Fruit fly (Drosophila melanogaster) whole organism, embryonic: ENCODE results near the gene CG17666.

Experiments
- Ada2b ChIP-seq: fragments of 200-800 bp; sonication (Bioruptor generic); IDR thresholded peaks from 2 replicates; pipeline ENCODE4 v1.3.6; 2022; ENCODE audit warnings: missing biosample characterization, missing genetic modification characterization
- B-H2 ChIP-seq: fragments of 200-800 bp; sonication (Bioruptor generic); optimal IDR thresholded peaks from 2 replicates; lab custom pipeline; 2018; ENCODE audit warnings: missing biosample characterization, mild to moderate bottlenecking, missing genetic modification characterization
- CG10321 ChIP-seq: fragments of 200-800 bp; sonication (Bioruptor generic); IDR thresholded peaks from 2 replicates; pipeline ENCODE4 v1.3.6; 2022; ENCODE audit warnings: missing biosample characterization, missing genetic modification characterization
- CG10462 ChIP-seq: fragments of 200-800 bp; sonication (Bioruptor generic); optimal IDR thresholded peaks from 2 replicates; lab custom pipeline; 2016; ENCODE audit warnings: missing biosample characterization, missing genetic modification characterization
- CG10543 ChIP-seq: fragments of 200-800 bp; sonication (Bioruptor generic); optimal IDR thresholded peaks from 3 replicates; lab custom pipeline; 2017; ENCODE audit warnings: missing biosample characterization, mild to moderate bottlenecking, missing genetic modification characterization, moderate library complexity
- CG13296 ChIP-seq: fragments of 200-800 bp; sonication (Bioruptor generic); optimal IDR thresholded peaks from 3 replicates; lab custom pipeline; 2018; ENCODE audit warnings: missing biosample characterization, mild to moderate bottlenecking, missing genetic modification characterization
- CG13894 ChIP-seq: fragments of 200-800 bp; sonication (Bioruptor generic); optimal IDR thresholded peaks from 3 replicates; lab custom pipeline; 2018; ENCODE audit warnings: missing biosample characterization, mild to moderate bottlenecking, missing genetic modification characterization, moderate library complexity
- CG14667 ChIP-seq: fragments of 200-800 bp; sonication (Bioruptor generic); IDR thresholded peaks from 2 replicates; pipeline ENCODE4 v1.3.6; 2022; ENCODE audit warnings: missing biosample characterization, missing genetic modification characterization
- CG17568 ChIP-seq: fragments of 200-800 bp; sonication (Bioruptor generic); optimal IDR thresholded peaks from 2 replicates; lab custom pipeline; 2018; ENCODE audit warnings: missing biosample characterization, mild to moderate bottlenecking, missing genetic modification characterization, moderate library complexity
- CG18599 ChIP-seq: fragments of 200-800 bp; sonication (Bioruptor generic); optimal IDR thresholded peaks from 3 replicates; lab custom pipeline; 2017; ENCODE audit warnings: missing biosample characterization, missing genetic modification characterization, mild to moderate bottlenecking, moderate library complexity, missing genetic modification reagents
- CG2678 ChIP-seq: fragments of 200-800 bp; sonication (Bioruptor generic); optimal IDR thresholded peaks from 3 replicates; lab custom pipeline; 2019; ENCODE audit warnings: missing biosample characterization, mild to moderate bottlenecking, missing genetic modification characterization, moderate library complexity
- CG3065 ChIP-seq: fragments of 200-800 bp; sonication (Bioruptor generic); optimal IDR thresholded peaks from 2 replicates; lab custom pipeline; 2016; ENCODE audit warnings: missing biosample characterization, missing genetic modification characterization
- CG33213 ChIP-seq: fragments of 200-800 bp; sonication (Bioruptor generic); optimal IDR thresholded peaks from 3 replicates; lab custom pipeline; 2016; ENCODE audit warnings: missing biosample characterization, missing genetic modification characterization
- CG3407 ChIP-seq: fragments of 200-800 bp; sonication (Bioruptor generic); optimal IDR thresholded peaks from 2 replicates; lab custom pipeline; 2018; ENCODE audit warnings: missing biosample characterization, mild to moderate bottlenecking, missing genetic modification characterization
- CG3838 ChIP-seq: fragments of 200-800 bp; sonication (Bioruptor generic); optimal IDR thresholded peaks from 3 replicates; lab custom pipeline; 2016; ENCODE audit warnings: missing biosample characterization, missing genetic modification characterization
- CG4360 ChIP-seq: fragments of 200-800 bp; sonication (Bioruptor generic); IDR thresholded peaks from 2 replicates; pipeline ENCODE4 v1.3.6; 2022; ENCODE audit warnings: missing biosample characterization, missing genetic modification characterization
- CG4820 ChIP-seq: fragments of 200-800 bp; sonication (Bioruptor generic); optimal IDR thresholded peaks from 3 replicates; lab custom pipeline; 2016; ENCODE audit warnings: missing biosample characterization, missing genetic modification characterization
- CG7987 ChIP-seq: fragments of 200-800 bp; sonication (Bioruptor generic); optimal IDR thresholded peaks from 2 replicates; lab custom pipeline; 2018; ENCODE audit warnings: missing biosample characterization, mild to moderate bottlenecking, missing genetic modification characterization, moderate library complexity
- CG8290 ChIP-seq, 3 experiments: fragments of 200-800 bp; sonication (Bioruptor generic); optimal IDR thresholded peaks; 2 replicates each; lab custom pipeline; 2016 to 2019; ENCODE audit warnings: missing biosample characterization in 3 of 3, missing genetic modification characterization in 3 of 3, mild to moderate bottlenecking in 2 of 3, moderate library complexity in 1 of 3
- CG8765 ChIP-seq: fragments of 200-800 bp; sonication (Bioruptor generic); IDR thresholded peaks from 2 replicates; pipeline ENCODE4 v1.3.6; 2022; ENCODE audit warnings: missing biosample characterization, missing genetic modification characterization
- CG9609 ChIP-seq: fragments of 200-800 bp; sonication (Bioruptor generic); optimal IDR thresholded peaks from 3 replicates; lab custom pipeline; 2016; ENCODE audit warnings: missing biosample characterization, missing genetic modification characterization
- CG9876 ChIP-seq: fragments of 200-800 bp; sonication (Bioruptor generic); optimal IDR thresholded peaks from 2 replicates; lab custom pipeline; 2016; ENCODE audit warnings: missing biosample characterization, missing genetic modification characterization
- Drgx ChIP-seq: fragments of 200-800 bp; sonication (Bioruptor generic); IDR thresholded peaks from 2 replicates; pipeline ENCODE4 v1.3.6; 2022; ENCODE audit warnings: missing biosample characterization, missing genetic modification characterization
- H2.0 ChIP-seq: fragments of 200-800 bp; sonication (Bioruptor generic); IDR thresholded peaks from 2 replicates; pipeline ENCODE4 v1.3.6; 2022; ENCODE audit warnings: missing biosample characterization, missing genetic modification characterization
- HLH3B ChIP-seq: fragments of 200-800 bp; sonication (Bioruptor generic); IDR thresholded peaks from 2 replicates; pipeline ENCODE4 v1.3.6; 2022; ENCODE audit warnings: missing biosample characterization, missing genetic modification characterization
- Hmr ChIP-seq: fragments of 200-800 bp; sonication (Bioruptor generic); optimal IDR thresholded peaks from 3 replicates; lab custom pipeline; 2017; ENCODE audit warnings: mild to moderate bottlenecking, missing biosample characterization, missing genetic modification reagents, missing genetic modification characterization
- Meics ChIP-seq: fragments of 200-800 bp; sonication (Bioruptor generic); optimal IDR thresholded peaks from 2 replicates; lab custom pipeline; 2017; ENCODE audit warnings: missing biosample characterization, mild to moderate bottlenecking, missing genetic modification characterization
- Pdp1 ChIP-seq, 2 experiments: fragments of 200-800 bp; sonication (Bioruptor generic); optimal IDR thresholded peaks; 3 replicates each; lab custom pipeline; 2016; ENCODE audit warnings: missing biosample characterization in 2 of 2, missing genetic modification characterization in 2 of 2, mild to moderate bottlenecking in 1 of 2, moderate library complexity in 1 of 2
- Sry-β ChIP-seq: fragments of 200-800 bp; sonication (Bioruptor generic); optimal IDR thresholded peaks from 2 replicates; lab custom pipeline; 2018; ENCODE audit warnings: missing biosample characterization, mild to moderate bottlenecking, missing genetic modification characterization, moderate library complexity
- Taf1 ChIP-seq: fragments of 200-800 bp; sonication (Bioruptor generic); IDR thresholded peaks from 2 replicates; pipeline ENCODE4 v1.3.6; 2022; ENCODE audit warnings: missing biosample characterization, missing genetic modification characterization
- bcd ChIP-seq: fragments of 200-800 bp; sonication (Bioruptor generic); optimal IDR thresholded peaks from 2 replicates; lab custom pipeline; 2017; ENCODE audit warnings: missing biosample characterization, mild to moderate bottlenecking, missing genetic modification characterization
- dati ChIP-seq: fragments of 200-800 bp; sonication (Bioruptor generic); IDR thresholded peaks from 2 replicates; pipeline ENCODE4 v1.3.6; 2022; ENCODE audit warnings: missing biosample characterization, missing genetic modification characterization
- dmrt99B ChIP-seq: fragments of 200-800 bp; sonication (Bioruptor generic); optimal IDR thresholded peaks from 2 replicates; lab custom pipeline; 2018; ENCODE audit warnings: missing biosample characterization, mild to moderate bottlenecking, missing genetic modification characterization, moderate library complexity
- dysf ChIP-seq: fragments of 200-800 bp; sonication (Bioruptor generic); IDR thresholded peaks from 3 replicates; pipeline ENCODE4 v1.3.6; 2022; ENCODE audit warnings: missing biosample characterization, missing genetic modification characterization
- ewg ChIP-seq: fragments of 200-800 bp; sonication (Bioruptor generic); optimal IDR thresholded peaks from 3 replicates; lab custom pipeline; 2017; ENCODE audit warnings: mild to moderate bottlenecking, missing biosample characterization, missing genetic modification reagents, missing genetic modification characterization
- ftz-f1 ChIP-seq: fragments of 200-800 bp; sonication (Bioruptor generic); optimal IDR thresholded peaks from 2 replicates; lab custom pipeline; 2016; ENCODE audit warnings: missing biosample characterization, missing genetic modification characterization
- gcm2 ChIP-seq: fragments of 200-800 bp; sonication (Bioruptor generic); optimal IDR thresholded peaks from 2 replicates; lab custom pipeline; 2016; ENCODE audit warnings: missing biosample characterization, missing genetic modification characterization
- lab ChIP-seq: fragments of 200-800 bp; sonication (Bioruptor generic); optimal IDR thresholded peaks from 3 replicates; lab custom pipeline; 2017; ENCODE audit warnings: missing biosample characterization, missing genetic modification characterization, mild to moderate bottlenecking, moderate library complexity, missing genetic modification reagents
- mam ChIP-seq: fragments of 200-800 bp; sonication (Bioruptor generic); optimal IDR thresholded peaks from 3 replicates; lab custom pipeline; 2016; ENCODE audit warnings: missing biosample characterization, missing genetic modification characterization
- nau ChIP-seq: fragments of 200-800 bp; sonication (Bioruptor generic); optimal IDR thresholded peaks from 3 replicates; lab custom pipeline; 2017; ENCODE audit warnings: missing biosample characterization, mild to moderate bottlenecking, missing genetic modification characterization, missing genetic modification reagents
- pho ChIP-seq: fragments of 200-800 bp; sonication (Bioruptor generic); optimal IDR thresholded peaks from 2 replicates; lab custom pipeline; 2016; ENCODE audit warnings: missing biosample characterization, missing genetic modification characterization
- sd ChIP-seq: fragments of 200-800 bp; sonication (Bioruptor generic); optimal IDR thresholded peaks from 3 replicates; lab custom pipeline; 2018; ENCODE audit warnings: missing biosample characterization, mild to moderate bottlenecking, missing genetic modification characterization, moderate library complexity
- sens ChIP-seq: fragments of 200-800 bp; sonication (Bioruptor generic); peaks from one replicate; lab custom pipeline; 2016; ENCODE audit warnings: missing biosample characterization, missing genetic modification characterization
- shn ChIP-seq: fragments of 200-800 bp; sonication (Bioruptor generic); optimal IDR thresholded peaks from 3 replicates; lab custom pipeline; 2016; ENCODE audit warnings: missing biosample characterization, missing genetic modification characterization
- sr ChIP-seq: fragments of 200-800 bp; sonication (Bioruptor generic); IDR thresholded peaks from 3 replicates; pipeline ENCODE4 v1.3.6; 2022; ENCODE audit warnings: missing biosample characterization, missing genetic modification characterization
- sug ChIP-seq: fragments of 200-800 bp; optimal IDR thresholded peaks from 2 replicates; lab custom pipeline; 2019; ENCODE audit warnings: missing biosample characterization, mild to moderate bottlenecking, missing genetic modification characterization, moderate library complexity
- tx ChIP-seq: fragments of 200-800 bp; sonication (Bioruptor generic); optimal IDR thresholded peaks from 2 replicates; lab custom pipeline; 2016; ENCODE audit warnings: missing biosample characterization, missing genetic modification characterization

The CG17666 gene

DNA sequence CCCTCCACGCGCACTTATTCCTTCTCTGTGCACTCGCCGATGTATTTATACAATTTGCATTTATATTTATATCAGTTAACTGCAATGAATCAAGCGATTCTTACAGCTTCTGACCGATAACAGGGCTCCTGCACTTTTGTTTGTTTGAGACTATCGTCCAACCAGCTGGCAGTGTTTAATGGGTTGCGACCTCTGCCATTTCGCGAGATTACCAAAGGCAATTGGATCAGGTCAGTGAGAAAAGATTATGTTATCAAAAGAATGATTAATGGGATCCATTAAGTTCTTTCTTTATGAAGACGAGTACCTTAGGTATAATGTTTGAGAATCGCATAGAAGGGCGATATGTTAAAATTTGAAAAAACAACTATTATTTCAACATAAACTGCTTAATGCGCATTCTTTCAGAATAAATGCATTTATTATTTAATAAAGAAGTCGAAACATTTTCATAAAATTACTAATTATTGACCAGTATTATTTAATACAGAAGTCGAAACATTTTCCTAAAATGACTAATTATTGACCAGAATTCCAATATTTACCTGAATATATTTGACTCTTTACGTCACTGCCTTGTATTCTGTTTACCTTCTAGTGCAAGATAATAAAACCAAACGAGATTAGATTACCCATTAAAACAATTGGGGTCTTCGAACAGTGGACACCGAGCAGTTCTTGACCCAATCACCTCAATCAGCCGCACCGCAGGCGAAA, 18.5 kb downstream of the CG17666 start (continued):
- TF ChIP-seq H2.0 (no peak), CG9876 (GFP tag; lab: Kevin White, UChicago) (no peak), ewg (GFP tag; lab: Kevin White, UChicago) (no peak), dysf (GFP tag; lab: Robert Waterston, UW) (no peak), CG3407 (no peak), nau (GFP tag; lab: Kevin White, UChicago) (no peak), shn (GFP tag; lab: Kevin White, UChicago) (no peak), sens (GFP tag; lab: Kevin White, UChicago) (peak; percentile 74), ftz-f1 (GFP tag; lab: Kevin White, UChicago) (no peak), CG14667 (GFP tag; lab: Robert Waterston, UW) (no peak)

DNA sequence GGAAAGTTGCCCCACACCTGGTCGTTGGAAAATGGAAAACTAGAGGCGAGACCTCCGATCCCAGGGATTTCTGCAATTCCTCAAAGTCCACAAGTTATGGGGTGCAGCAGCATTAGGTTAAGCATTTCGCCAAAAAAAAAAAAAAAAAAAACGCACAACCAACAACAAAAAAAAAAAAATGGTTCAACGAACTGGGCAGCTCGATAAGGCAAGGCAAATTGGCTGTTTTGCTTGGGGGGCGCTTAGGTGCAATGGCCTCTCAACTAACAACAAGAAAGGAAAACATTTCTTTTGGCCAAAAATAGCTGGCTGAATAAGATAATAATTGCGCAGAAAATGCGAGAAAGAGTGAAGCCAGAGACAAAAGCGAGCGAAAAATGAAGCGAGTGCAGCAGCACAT, 19.0 kb downstream of the CG17666 start:
- TF ChIP-seq sug (tag; lab: Kevin White, UChicago) (peak; percentile 56), Sry-β (no peak)

DNA sequence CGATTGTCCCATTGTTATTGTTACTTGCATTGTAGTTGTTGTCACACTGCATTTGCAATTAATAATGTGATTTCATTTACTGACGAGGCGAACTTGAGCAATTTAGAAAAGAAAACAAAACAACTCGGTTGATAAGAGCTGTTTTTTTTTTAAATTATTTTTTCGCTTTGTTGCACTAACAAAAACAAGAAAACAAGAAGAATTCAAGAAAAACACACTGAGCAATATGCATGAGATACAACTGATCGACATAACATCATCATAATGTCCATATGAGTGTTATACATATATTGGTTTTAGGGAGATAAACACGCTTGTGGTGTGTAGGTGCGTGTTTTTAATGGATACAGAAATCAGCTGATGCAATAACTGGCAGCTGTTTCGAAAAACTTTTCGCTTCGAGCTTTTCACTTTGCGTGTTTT, 21.3 kb downstream of the CG17666 start:
- TF ChIP-seq dati (no peak), CG10462 (GFP tag; lab: Kevin White, UChicago) (no peak), CG13296 (GFP tag; lab: Kevin White, UChicago) (no peak), sr (GFP tag; lab: Robert Waterston, UW) (no peak), mam (GFP tag; lab: Kevin White, UChicago) (peak; percentile 3), Ada2b (peak; percentile 7; the same call in 1 of the 2 replicates), CG9609 (GFP tag; lab: Kevin White, UChicago) (no peak), gcm2 (GFP tag; lab: Kevin White, UChicago) (peak; percentile 16), B-H2 (GFP tag; lab: Kevin White, UChicago) (peak; percentile 27), CG13894 (tag; lab: Kevin White, UChicago) (peak; percentile 52), dmrt99B (tag; lab: Kevin White, UChicago) (peak; percentile 9), CG3065 (no peak), CG10321 (GFP tag; lab: Robert Waterston, UW) (no peak), CG2678 (peak; percentile 27), CG18599 (GFP tag; lab: Kevin White, UChicago) (peak; percentile 35), pho (peak; percentile 33), CG8765 (GFP tag; lab: Robert Waterston, UW) (no peak), CG4360 (0 out of 2 replicates have a peak, but pooled peaks have one; percentile 37), Pdp1 (GFP tag; optimal IDR thresholded peaks at IDR 0.05; lab: Kevin White, UChicago) (peak in 1 of 2 experiments; percentile 68), Drgx (peak; percentile 85), sd (tag; lab: Kevin White, UChicago) (no peak), CG10543 (GFP tag; lab: Kevin White, UChicago) (peak; percentile 28), tx (GFP tag; lab: Kevin White, UChicago) (no peak), CG4820 (GFP tag; lab: Kevin White, UChicago) (no peak), bcd (GFP tag; lab: Kevin White, UChicago) (peak; percentile 12), CG17568 (GFP tag; lab: Kevin White, UChicago) (peak; percentile 15), Taf1 (no peak), lab (peak; percentile 54), CG3838 (GFP tag; lab: Kevin White, UChicago) (no peak), Hmr (GFP tag; lab: Kevin White, UChicago) (peak; percentile 6), CG7987 (GFP tag; lab: Kevin White, UChicago) (peak; percentile 40), CG33213 (GFP tag; lab: Kevin White, UChicago) (no peak), HLH3B (GFP tag; lab: Robert Waterston, UW) (peak; percentile 43; the same call in 1 of the 2 replicates), Meics (peak; percentile 29), CG8290 (GFP tag; optimal IDR thresholded peaks at IDR 0.05; lab: Kevin White, UChicago) (no peak), CG8290 (tag; optimal IDR thresholded peaks at IDR 0.05; lab: Kevin White, UChicago) (peak in 1 of 2 experiments; percentile 67)
